Worm (Caenorhabditis elegans): ENCODE measurements around the gene F59B2.9.
"Not testable (repeated sequence)": the region's sequence is repeated elsewhere in the genome, so short reads cannot be mapped to it uniquely, and the experiment has no call there.

Gene F59B2.9

DNA sequence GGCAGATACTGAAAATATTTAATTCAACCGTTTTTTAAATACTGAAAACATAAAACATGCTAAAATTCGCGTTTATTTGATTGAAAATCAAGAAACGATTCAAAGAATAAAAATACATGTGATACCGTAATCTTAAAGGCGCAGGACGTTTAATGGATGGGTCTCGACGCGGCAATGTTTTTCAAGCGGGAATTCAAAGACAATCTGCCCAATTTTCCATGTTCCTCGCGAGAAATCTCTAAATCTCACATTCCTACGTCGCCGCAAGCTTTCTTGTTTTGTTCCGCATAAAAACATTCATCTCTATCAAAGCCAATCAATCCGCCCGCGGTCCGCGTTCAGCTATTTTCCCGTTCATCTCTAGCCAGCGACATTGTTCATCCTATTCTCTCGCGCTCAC lies 10.7 kb downstream of the F59B2.9 start (continued):
- TF ChIP-seq mcd-1 (GFP tag; IDR thresholded peaks at IDR 0.05) (no peak), F37B4.10 (GFP tag; IDR thresholded peaks at IDR 0.05) (no peak), T07F8.4 (tag; optimal IDR thresholded peaks at IDR 0.05) (no peak), cebp-2 (GFP tag; IDR thresholded peaks at IDR 0.05) (no peak), xnd-1 (tag; optimal IDR thresholded peaks at IDR 0.05) (peak; percentile 76), rpc-1 (optimal IDR thresholded peaks at IDR 0.05) (no peak), rpc-1 (tag; optimal IDR thresholded peaks at IDR 0.05) (no peak), lin-35 (GFP tag; optimal IDR thresholded peaks at IDR 0.05) (peak in 1 of 3 experiments; percentile 47)

DNA sequence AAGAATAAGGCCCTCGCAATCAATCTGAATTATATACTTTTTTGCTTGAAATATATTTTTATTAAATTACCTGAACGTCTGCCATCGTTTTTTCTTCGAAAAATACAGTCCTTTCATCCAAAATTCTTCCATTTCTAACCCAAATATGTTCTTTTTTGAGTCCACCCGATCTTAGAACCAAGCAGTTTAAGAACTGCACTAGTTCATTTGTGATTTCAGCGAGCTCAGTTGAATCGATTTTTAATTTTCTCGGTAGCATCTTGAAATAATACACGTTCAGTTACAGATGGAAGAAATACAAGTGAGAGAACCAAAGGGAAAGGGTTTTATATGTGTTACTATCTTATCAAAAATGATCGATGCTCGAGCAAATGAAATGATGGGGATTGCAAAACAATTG lies 12.7 kb downstream of the F59B2.9 start, which contains the start of gene F59B2.3:
TSS of gene F59B2.3 (minus strand) at position 259 of the 400 bp plus-strand sequence.
- TF ChIP-seq nhr-80 (tag; optimal IDR thresholded peaks at IDR 0.05): no peak
- no peak for TF ChIP-seq Y53F4B.3 (GFP tag; IDR thresholded peaks at IDR 0.05)
- TF ChIP-seq rec-8 (tag; optimal IDR thresholded peaks at IDR 0.05): no peak
- peak; percentile 26 for TF ChIP-seq snpc-3.4 (tag; optimal IDR thresholded peaks at IDR 0.05)
- peak; percentile 3 for TF ChIP-seq tbp1 (GFP tag; optimal IDR thresholded peaks at IDR 0.05)
- TF ChIP-seq hrde-1 (tag; optimal IDR thresholded peaks at IDR 0.05; ENCODE audit: borderline replicate concordance): peak; percentile 3
- TF ChIP-seq cebp-1 (GFP tag; IDR thresholded peaks at IDR 0.05): no peak
- no peak for TF ChIP-seq cebp-1 (tag; optimal IDR thresholded peaks at IDR 0.05)
- peak; percentile 11 for TF ChIP-seq athp-1 (tag; optimal IDR thresholded peaks at IDR 0.05)
- peak; percentile 9 for TF ChIP-seq atf-7 (tag; optimal IDR thresholded peaks at IDR 0.05)

DNA sequence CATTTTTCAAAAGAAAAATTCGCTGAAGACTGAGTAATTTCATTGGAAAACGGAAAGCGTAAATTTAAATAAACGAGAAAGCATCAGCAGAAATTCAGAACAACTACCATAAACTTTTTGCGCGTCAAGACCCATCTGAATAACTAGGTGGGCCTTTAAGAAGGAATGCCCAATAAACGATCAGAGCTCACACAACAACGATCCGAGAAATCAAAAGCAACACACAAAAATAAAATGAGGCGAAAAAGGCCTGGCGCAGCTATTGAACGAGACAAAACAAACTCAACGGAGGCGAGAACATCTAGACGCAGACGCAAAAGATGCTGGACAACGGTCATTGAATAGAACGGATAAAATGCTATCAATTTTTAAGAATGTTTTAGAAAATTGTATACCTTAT lies 13.3 kb downstream of the F59B2.9 start:
- TF ChIP-seq ZK185.1 (tag; optimal IDR thresholded peaks at IDR 0.05; ENCODE audit: poor library complexity, severe bottlenecking) (no peak), hmg-1.2 (GFP tag; IDR thresholded peaks at IDR 0.05) (peak; percentile 19; the same call in 1 of the 2 replicates)

DNA sequence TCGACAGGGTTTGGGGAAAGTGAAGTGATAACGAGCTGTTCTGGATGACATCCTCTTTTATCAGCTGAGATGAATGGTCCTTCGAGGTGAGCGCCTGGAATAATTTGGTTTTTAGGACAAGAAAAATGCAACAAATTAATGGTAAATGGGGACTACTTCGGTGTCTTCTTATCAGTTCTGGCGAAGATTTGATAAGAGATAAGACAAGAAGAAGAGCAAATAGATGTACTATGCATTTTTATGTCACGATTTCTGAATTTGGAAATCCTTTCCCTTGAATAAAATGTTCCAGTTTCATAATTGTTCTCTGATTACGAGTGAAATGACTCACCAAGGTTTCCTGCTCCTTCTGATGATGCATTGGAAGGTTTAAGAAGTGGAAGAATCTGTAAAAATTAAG lies 14.4 kb downstream of the F59B2.9 start:
- TF ChIP-seq Y53G8AR.9 (GFP tag; conservative IDR thresholded peaks at IDR 0.05): no peak

DNA sequence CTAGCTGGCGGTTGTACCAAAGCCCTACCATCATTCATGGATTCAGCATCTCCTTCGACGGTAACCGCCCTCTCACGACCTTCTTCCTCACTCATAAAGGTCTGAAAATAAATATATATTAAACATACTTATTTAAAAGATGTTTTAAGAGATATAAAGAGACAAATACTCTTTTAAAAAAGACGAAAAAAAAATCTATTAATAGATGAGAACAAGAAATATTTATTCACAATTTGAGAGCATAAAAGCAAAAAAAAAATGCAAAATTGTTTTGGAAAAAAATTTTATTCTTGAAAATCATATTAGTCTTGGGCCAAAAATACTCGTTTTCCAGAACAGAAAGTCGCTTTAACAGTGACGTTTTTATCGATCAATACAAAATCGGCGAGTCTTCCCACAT lies 15.5 kb downstream of the F59B2.9 start, which contains the start of gene skat-1:
TSS of gene skat-1 (minus strand) at position 101 of the 400 bp plus-strand sequence.
- TF ChIP-seq madf-10 (tag; optimal IDR thresholded peaks at IDR 0.05): no peak

DNA sequence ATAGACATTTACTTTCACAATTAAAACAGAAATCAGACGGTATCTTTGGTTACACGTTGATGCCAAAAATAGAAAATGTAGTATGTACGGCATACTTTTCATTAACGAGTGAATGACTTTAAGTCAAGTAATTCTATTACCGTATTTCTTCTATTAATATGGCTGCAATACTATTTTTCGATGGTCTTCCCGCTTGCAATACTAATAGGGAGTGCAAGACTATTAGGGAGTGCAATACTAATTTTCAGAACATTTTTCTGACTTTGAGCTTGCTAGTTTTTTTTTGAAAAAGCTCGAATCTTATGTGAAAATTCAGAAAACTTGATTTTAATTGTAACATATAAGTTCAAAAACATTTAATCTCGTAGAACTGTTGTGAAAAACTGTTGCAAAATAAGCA lies 22.5 kb downstream of the F59B2.9 start, which contains the start of gene R08D7.7:
TSS of gene R08D7.7 (plus strand) at position 301 of the 400 bp plus-strand sequence.
- TF ChIP-seq ceh-40 (GFP tag; IDR thresholded peaks at IDR 0.05); D2030.7 (GFP tag; IDR thresholded peaks at IDR 0.05); him-1 (tag; optimal IDR thresholded peaks at IDR 0.05): not testable (repeated sequence)

DNA sequence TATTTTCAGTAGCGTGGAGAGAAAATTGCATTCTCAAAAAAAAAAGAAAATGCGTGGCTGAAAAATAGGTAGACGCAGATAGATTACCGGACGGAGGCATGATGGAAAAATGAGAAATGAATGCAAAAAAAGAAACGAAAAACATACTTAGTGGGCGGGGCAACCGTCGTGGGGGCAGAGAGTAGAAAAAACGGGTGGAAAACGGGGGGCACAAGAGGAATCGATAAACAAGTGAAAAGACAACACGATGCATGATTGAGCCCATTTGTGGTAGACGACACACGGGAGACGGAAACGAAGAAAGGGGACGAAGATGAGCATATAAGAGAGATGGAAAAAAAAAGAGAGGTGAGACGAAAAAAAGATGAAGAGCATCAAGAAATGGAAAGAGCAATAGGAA lies 23.7 kb downstream of the F59B2.9 start:
- TF ChIP-seq hsf-1 (GFP tag; IDR thresholded peaks at IDR 0.05) (0 out of 2 replicates have a peak, but pooled peaks have one; percentile 7), lin-35 (GFP tag; optimal IDR thresholded peaks at IDR 0.05) (peak in 1 of 3 experiments; percentile 3), akir-1 (GFP tag; optimal IDR thresholded peaks at IDR 0.05) (no peak)

DNA sequence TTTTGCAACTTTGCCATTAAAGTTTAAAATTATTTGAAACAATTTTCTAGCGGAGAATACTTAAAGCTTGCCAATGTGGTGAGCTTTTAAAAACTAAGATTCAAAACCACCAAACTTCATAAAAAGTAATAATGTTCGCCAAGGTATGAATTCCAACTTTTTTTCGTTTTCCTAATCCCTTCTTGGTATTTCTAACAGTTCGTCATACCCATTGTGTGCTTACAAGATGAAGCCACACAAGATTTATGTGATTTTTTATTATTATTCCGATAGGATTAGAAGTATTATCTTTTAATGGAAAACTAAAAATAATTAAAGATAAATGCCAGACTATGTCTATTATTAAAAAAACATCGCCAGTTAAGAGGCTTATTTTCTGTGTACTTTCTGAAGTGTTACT lies 24.1 kb downstream of the F59B2.9 start:
- TF ChIP-seq xnd-1 (tag; optimal IDR thresholded peaks at IDR 0.05) (no peak), madf-8 (GFP tag; conservative IDR thresholded peaks at IDR 0.05) (no peak), ceh-91 (GFP tag; IDR thresholded peaks at IDR 0.05) (no peak), F22D6.2 (tag; optimal IDR thresholded peaks at IDR 0.05) (no peak), attf-5 (GFP tag; optimal IDR thresholded peaks at IDR 0.05) (no peak), athp-1 (tag; optimal IDR thresholded peaks at IDR 0.05) (no peak), madf-3 (GFP tag; IDR thresholded peaks at IDR 0.05) (no peak)

All from whole organism, young adult.